Worm (Caenorhabditis elegans) whole organism, young adult: ENCODE results near the gene fbxc-28.

Source experiments
- K12H6.12 ChIP-seq: fragments of 200-800 bp; sonication (Bioruptor generic); optimal IDR thresholded peaks from 2 replicates; lab custom pipeline; 2018; ENCODE audit warnings: mild to moderate bottlenecking, missing genetic modification characterization, missing compliant biosample characterization
- T26A5.8 ChIP-seq: sonication (generic microtip); optimal IDR thresholded peaks from 2 replicates; lab custom pipeline; 2016; ENCODE audit warnings: missing genetic modification characterization, missing compliant biosample characterization
- Y53G8AR.9 ChIP-seq: fragments of 200-800 bp; sonication (Bioruptor generic); conservative IDR thresholded peaks from 2 replicates; pipeline ENCODE4 v1.3.6; 2022; ENCODE audit warnings: missing genetic modification reagents, missing genetic modification characterization, missing compliant biosample characterization
- ceh-100 ChIP-seq: fragments of 200-800 bp; sonication (Bioruptor generic); IDR thresholded peaks from 2 replicates; pipeline ENCODE4 v1.3.6; 2022; ENCODE audit warnings: missing genetic modification reagents, missing genetic modification characterization, missing compliant biosample characterization
- chd-7 ChIP-seq: sonication (generic microtip); optimal IDR thresholded peaks from 2 replicates; lab custom pipeline; 2016; ENCODE audit warnings: mild to moderate bottlenecking, missing genetic modification characterization, moderate library complexity, missing compliant biosample characterization
- dox-1 ChIP-seq: fragments of 200-800 bp; sonication (Bioruptor generic); IDR thresholded peaks from 2 replicates; pipeline ENCODE4 v1.3.6; 2022; ENCODE audit warnings: missing genetic modification reagents, missing genetic modification characterization, missing compliant biosample characterization
- mcd-1 ChIP-seq: fragments of 200-800 bp; sonication (Bioruptor generic); IDR thresholded peaks from 2 replicates; pipeline ENCODE4 v1.3.6; 2022; ENCODE audit warnings: missing genetic modification reagents, missing genetic modification characterization, missing compliant biosample characterization
- pbrm-1 ChIP-seq: fragments of 200-800 bp; sonication (Bioruptor generic); IDR thresholded peaks from 2 replicates; pipeline ENCODE4 v1.3.6; 2022; ENCODE audit warnings: missing genetic modification reagents, missing genetic modification characterization, missing compliant biosample characterization
- snpc-1.1 ChIP-seq: sonication (generic microtip); optimal IDR thresholded peaks from 2 replicates; lab custom pipeline; 2017; ENCODE audit warnings: missing genetic modification characterization, mild to moderate bottlenecking, missing compliant biosample characterization, antibody characterized with exemption, moderate library complexity, missing genotype, missing genetic modification reagents; ENCODE audit not compliant: insufficient read depth
- snpc-1.3 ChIP-seq: sonication (generic microtip); optimal IDR thresholded peaks from 2 replicates; lab custom pipeline; 2017; ENCODE audit warnings: missing genetic modification characterization, mild to moderate bottlenecking, missing compliant biosample characterization, antibody characterized with exemption, moderate library complexity, missing genotype, missing genetic modification reagents; ENCODE audit not compliant: insufficient read depth
- unc-62 ChIP-seq: fragments of 150-350 bp; optimal IDR thresholded peaks from 2 replicates; lab custom pipeline; 2014; ENCODE audit warnings: missing biosample characterization, missing genetic modification reagents, missing genetic modification characterization

- TF ChIP-seq T26A5.8: no peak
- TF ChIP-seq snpc-1.3 (tag; lab: Kevin White, UChicago): no peak
- no peak for TF ChIP-seq K12H6.12
- TF ChIP-seq Y53G8AR.9 (GFP tag; lab: Robert Waterston, UW): no peak
- peak; percentile 63 for TF ChIP-seq dox-1 (GFP tag; lab: Robert Waterston, UW)
- TF ChIP-seq chd-7 (tag; lab: Kevin White, UChicago): no peak
- no peak for TF ChIP-seq pbrm-1 (GFP tag; lab: Robert Waterston, UW)
- no peak for TF ChIP-seq snpc-1.1 (tag; lab: Kevin White, UChicago)
- no peak for TF ChIP-seq ceh-100 (GFP tag; lab: Robert Waterston, UW)
- no peak for TF ChIP-seq unc-62 (GFP tag; lab: Kevin White, UChicago)
- TF ChIP-seq mcd-1 (GFP tag; lab: Robert Waterston, UW): peak; percentile 35; the same call in 1 of the 2 replicates
These were observed 8.4 kb upstream of the fbxc-28 start for ce11 chrII:915206-915605.
